Fruit fly (Drosophila melanogaster) whole organism, larva: Measurements from ENCODE around the gene Glos.
"Not testable (repeated sequence)": the region's sequence is repeated elsewhere in the genome, so short reads cannot be mapped to it uniquely, and the experiment has no call there.

Experiments used
- noc ChIP-seq: fragments of 200-800 bp; sonication (Bioruptor generic); optimal IDR thresholded peaks from 3 replicates; lab custom pipeline; 2019; ENCODE audit warnings: missing biosample characterization, mild to moderate bottlenecking, missing genetic modification characterization, moderate library complexity

The Glos gene

dm6 chrX:3936174-3936573 lies at the start of gene Glos, which contains the start of gene CG2938:
TSS of gene Glos (plus strand) at chrX:3936517.
TSS of gene CG2938 (minus strand) at chrX:3936469.
- no peak for TF ChIP-seq noc (tag; lab: Kevin White, UChicago)

dm6 chrX:3886751-3887150 lies 49.6 kb upstream of the Glos start:
- no peak for TF ChIP-seq noc (tag; lab: Kevin White, UChicago)

dm6 chrX:3887606-3888216 lies 48.6 kb upstream of the Glos start:
- TF ChIP-seq noc (tag; lab: Kevin White, UChicago), result no peak

- no peak for TF ChIP-seq noc (tag; lab: Kevin White, UChicago)
Measured at dm6 chrX:3901926-3902325, 34.4 kb upstream of the Glos start.

dm6 chrX:3928520-3928919 lies 7.8 kb upstream of the Glos start:
- TF ChIP-seq noc (tag; lab: Kevin White, UChicago), result no peak

- no peak for TF ChIP-seq noc (tag; lab: Kevin White, UChicago)
Measured at dm6 chrX:3930528-3931251, 5.6 kb upstream of the Glos start, which contains the start of gene CG42541. TSS of gene CG42541 (minus strand) at chrX:3930578.

- no peak for TF ChIP-seq noc (tag; lab: Kevin White, UChicago)
Measured at dm6 chrX:3931669-3932068, 4.6 kb upstream of the Glos start.

- not testable (repeated sequence) for TF ChIP-seq noc (tag; lab: Kevin White, UChicago)
Measured at dm6 chrX:3940547-3940946, 4.2 kb downstream of the Glos start, which contains the start of gene Gem4b. TSS of gene Gem4b (plus strand) at chrX:3940847.

dm6 chrX:3944743-3945142 lies 8.4 kb downstream of the Glos start, which contains the start of gene Gem4c:
TSS of gene Gem4c (plus strand) at chrX:3945043.
- TF ChIP-seq noc (tag; lab: Kevin White, UChicago), result not testable (repeated sequence)

- TF ChIP-seq noc (tag; lab: Kevin White, UChicago), result no peak
Measured at dm6 chrX:3948889-3949288, 12.6 kb downstream of the Glos start, which contains the start of gene Vap33. TSS of gene Vap33 (plus strand) at chrX:3948975.

dm6 chrX:3949409-3950178 lies 13.3 kb downstream of the Glos start:
- TF ChIP-seq noc (tag; lab: Kevin White, UChicago), result no peak

dm6 chrX:3950199-3950645 lies 13.9 kb downstream of the Glos start:
- no peak for TF ChIP-seq noc (tag; lab: Kevin White, UChicago)

- no peak for TF ChIP-seq noc (tag; lab: Kevin White, UChicago)
Measured at dm6 chrX:3964965-3965420, 28.7 kb downstream of the Glos start, which contains the start of gene lva. TSS of gene lva (minus strand) at chrX:3965327.

dm6 chrX:3967613-3968012 lies 31.3 kb downstream of the Glos start:
- no peak for TF ChIP-seq noc (tag; lab: Kevin White, UChicago)

- peak; percentile 45 for TF ChIP-seq noc (tag; lab: Kevin White, UChicago)
Measured at dm6 chrX:3968346-3969044, 32.2 kb downstream of the Glos start, which contains the start of gene CG6428. TSS of gene CG6428 (minus strand) at chrX:3968655.
